Worm (Caenorhabditis elegans) whole organism, young adult: Measurements from ENCODE around the gene F20D6.5.

ENCODE experiments used
- B0019.2 ChIP-seq: fragments of 200-800 bp; sonication (Bioruptor generic); conservative IDR thresholded peaks from 2 replicates; pipeline ENCODE4 v1.3.6; 2022; ENCODE audit warnings: missing genetic modification reagents, missing genetic modification characterization, missing compliant biosample characterization
- C17E4.6 ChIP-seq: fragments of 200-800 bp; sonication (Bioruptor generic); IDR thresholded peaks from 2 replicates; pipeline ENCODE4 v1.3.6; 2022; ENCODE audit warnings: missing genetic modification reagents, missing genetic modification characterization, missing compliant biosample characterization
- D2030.7 ChIP-seq: fragments of 200-800 bp; sonication (Bioruptor generic); IDR thresholded peaks from 2 replicates; pipeline ENCODE4 v1.3.6; 2022; ENCODE audit warnings: missing genetic modification reagents, missing genetic modification characterization, missing compliant biosample characterization
- F10E7.11 ChIP-seq: sonication (generic microtip); optimal IDR thresholded peaks from 2 replicates; lab custom pipeline; 2017; ENCODE audit warnings: mild to moderate bottlenecking, missing genetic modification characterization, moderate library complexity, missing compliant biosample characterization
- F23B12.7 ChIP-seq: sonication (generic microtip); optimal IDR thresholded peaks from 2 replicates; lab custom pipeline; 2017; ENCODE audit warnings: missing genetic modification characterization, mild to moderate bottlenecking, missing compliant biosample characterization, antibody characterized with exemption, moderate library complexity; ENCODE audit not compliant: insufficient read depth
- F33H1.4 ChIP-seq: fragments of 200-800 bp; sonication (Bioruptor generic); IDR thresholded peaks from 2 replicates; pipeline ENCODE4 v1.3.6; 2022; ENCODE audit warnings: missing genetic modification reagents, missing genetic modification characterization, missing compliant biosample characterization
- F37B4.10 ChIP-seq: fragments of 200-800 bp; sonication (Bioruptor generic); IDR thresholded peaks from 2 replicates; pipeline ENCODE4 v1.3.6; 2022; ENCODE audit warnings: missing genetic modification characterization, missing compliant biosample characterization
- T26A5.8 ChIP-seq: sonication (generic microtip); optimal IDR thresholded peaks from 2 replicates; lab custom pipeline; 2016; ENCODE audit warnings: missing genetic modification characterization, missing compliant biosample characterization
- Y56A3A.18 ChIP-seq: fragments of 200-800 bp; sonication (Bioruptor generic); IDR thresholded peaks from 2 replicates; pipeline ENCODE4 v1.3.6; 2022; ENCODE audit warnings: missing genetic modification reagents, missing genetic modification characterization, missing compliant biosample characterization
- Y67H2A.10 ChIP-seq: fragments of 200-800 bp; sonication (Bioruptor generic); conservative IDR thresholded peaks from 2 replicates; pipeline ENCODE4 v1.3.6; 2022; ENCODE audit warnings: missing genetic modification reagents, missing genetic modification characterization, missing compliant biosample characterization
- Y79H2A.3 ChIP-seq: fragments of 200-800 bp; sonication (Bioruptor generic); conservative IDR thresholded peaks from 2 replicates; pipeline ENCODE4 v1.3.6; 2022; ENCODE audit warnings: missing genetic modification reagents, missing genetic modification characterization, missing compliant biosample characterization
- aptf-2 ChIP-seq: fragments of 200-800 bp; sonication (Bioruptor generic); conservative IDR thresholded peaks from 2 replicates; pipeline ENCODE4 v1.3.6; 2022; ENCODE audit warnings: missing genetic modification reagents, missing genetic modification characterization, missing compliant biosample characterization
- aptf-3 ChIP-seq: fragments of 200-800 bp; sonication (Bioruptor generic); IDR thresholded peaks from 2 replicates; pipeline ENCODE4 v1.3.6; 2022; ENCODE audit warnings: missing genetic modification characterization, missing compliant biosample characterization
- attf-6 ChIP-seq: fragments of 200-800 bp; sonication (Bioruptor generic); IDR thresholded peaks from 2 replicates; pipeline ENCODE4 v1.3.6; 2022; ENCODE audit warnings: missing genetic modification reagents, missing genetic modification characterization, missing compliant biosample characterization
- bed-1 ChIP-seq: fragments of 200-800 bp; sonication (Bioruptor generic); IDR thresholded peaks from 2 replicates; pipeline ENCODE4 v1.3.6; 2022; ENCODE audit warnings: missing genetic modification reagents, missing genetic modification characterization, missing compliant biosample characterization
- ccch-3 ChIP-seq: fragments of 200-800 bp; sonication (Bioruptor generic); optimal IDR thresholded peaks from 2 replicates; lab custom pipeline; 2018; ENCODE audit warnings: mild to moderate bottlenecking, missing genetic modification characterization, missing compliant biosample characterization
- cebp-1 ChIP-seq, 2 experiments: fragments of 200-800 bp in 1 of 2; sonication (Bioruptor generic) in 1 of 2; sonication (generic microtip) in 1 of 2; IDR thresholded peaks in 1 of 2; optimal IDR thresholded peaks in 1 of 2; 2 replicates each; pipeline versions ENCODE4 v1.3.6 to Lab custom; 2017 to 2022; ENCODE audit warnings: missing compliant biosample characterization in 2 of 2, missing genetic modification characterization in 2 of 2, mild to moderate bottlenecking in 1 of 2, missing genetic modification reagents in 1 of 2, moderate library complexity in 1 of 2
- ceh-27 ChIP-seq: fragments of 200-800 bp; sonication (Bioruptor generic); optimal IDR thresholded peaks from 2 replicates; lab custom pipeline; 2018; ENCODE audit warnings: mild to moderate bottlenecking, missing genetic modification characterization, moderate library complexity, missing compliant biosample characterization
- ceh-79 ChIP-seq: sonication (generic microtip); optimal IDR thresholded peaks from 2 replicates; lab custom pipeline; 2017; ENCODE audit warnings: mild to moderate bottlenecking, missing genetic modification characterization, missing compliant biosample characterization
- ceh-91 ChIP-seq: fragments of 200-800 bp; sonication (Bioruptor generic); IDR thresholded peaks from 2 replicates; pipeline ENCODE4 v1.3.6; 2022; ENCODE audit warnings: missing genetic modification reagents, missing genetic modification characterization, missing compliant biosample characterization
- dpl-1 ChIP-seq: fragments of 150-350 bp; optimal IDR thresholded peaks from 2 replicates; lab custom pipeline; 2014; ENCODE audit warnings: missing biosample characterization, missing genetic modification reagents, missing genetic modification characterization
- efl-1 ChIP-seq: fragments of 150-350 bp; optimal IDR thresholded peaks from 2 replicates; lab custom pipeline; 2014; ENCODE audit warnings: missing biosample characterization, missing genetic modification reagents, missing genetic modification characterization
- ekl-4 ChIP-seq: fragments of 200-800 bp; sonication (Bioruptor generic); IDR thresholded peaks from 2 replicates; pipeline ENCODE4 v1.3.6; 2022; ENCODE audit warnings: missing genetic modification reagents, missing genetic modification characterization, missing compliant biosample characterization
- ets-4 ChIP-seq: fragments of 200-800 bp; sonication (Bioruptor generic); optimal IDR thresholded peaks from 2 replicates; lab custom pipeline; 2018; ENCODE audit warnings: mild to moderate bottlenecking, missing genetic modification characterization, missing compliant biosample characterization
- gei-17 ChIP-seq: fragments of 200-800 bp; sonication (Bioruptor generic); optimal IDR thresholded peaks from 2 replicates; lab custom pipeline; 2018; ENCODE audit warnings: mild to moderate bottlenecking, missing genetic modification characterization, missing compliant biosample characterization
- him-1 ChIP-seq: sonication (generic microtip); optimal IDR thresholded peaks from 2 replicates; lab custom pipeline; 2016; ENCODE audit warnings: missing genotype, missing genetic modification reagents, missing genetic modification characterization, missing compliant biosample characterization
- hlh-12 ChIP-seq: sonication (generic microtip); optimal IDR thresholded peaks from 2 replicates; lab custom pipeline; 2016; ENCODE audit warnings: missing genetic modification characterization, missing compliant biosample characterization
- hsf-1 ChIP-seq: fragments of 200-800 bp; sonication (Bioruptor generic); IDR thresholded peaks from 2 replicates; pipeline ENCODE4 v1.3.6; 2022; ENCODE audit warnings: missing genetic modification reagents, missing genetic modification characterization, missing compliant biosample characterization
- lag-1 ChIP-seq: fragments of 200-800 bp; sonication (Bioruptor generic); IDR thresholded peaks from 2 replicates; pipeline ENCODE4 v1.3.6; 2022; ENCODE audit warnings: missing genetic modification reagents, missing genetic modification characterization, missing compliant biosample characterization
- let-607 ChIP-seq, 2 experiments: fragments of 200-800 bp in 1 of 2; sonication (Bioruptor generic) in 1 of 2; sonication (generic microtip) in 1 of 2; optimal IDR thresholded peaks; 2 replicates each; lab custom pipeline; 2016 to 2018; ENCODE audit warnings: mild to moderate bottlenecking in 2 of 2, missing compliant biosample characterization in 2 of 2, missing genetic modification characterization in 2 of 2, moderate library complexity in 2 of 2, missing genotype in 1 of 2
- lin-40 ChIP-seq: sonication (generic microtip); optimal IDR thresholded peaks from 2 replicates; lab custom pipeline; 2016; ENCODE audit warnings: missing genetic modification characterization, mild to moderate bottlenecking, missing compliant biosample characterization, missing genotype, missing genetic modification reagents
- lin-54 ChIP-seq: fragments of 200-800 bp; sonication (Bioruptor generic); optimal IDR thresholded peaks from 2 replicates; lab custom pipeline; 2018; ENCODE audit warnings: mild to moderate bottlenecking, missing genetic modification characterization, missing compliant biosample characterization
- madf-3 ChIP-seq: fragments of 200-800 bp; sonication (Bioruptor generic); IDR thresholded peaks from 2 replicates; pipeline ENCODE4 v1.3.6; 2022; ENCODE audit warnings: missing genetic modification reagents, missing genetic modification characterization, missing compliant biosample characterization
- mel-28 ChIP-seq: sonication (generic microtip); optimal IDR thresholded peaks from 2 replicates; lab custom pipeline; 2016; ENCODE audit warnings: borderline replicate concordance, mild to moderate bottlenecking, missing genetic modification characterization, missing compliant biosample characterization
- mes-4 ChIP-seq: sonication (generic microtip); optimal IDR thresholded peaks from 2 replicates; lab custom pipeline; 2016; ENCODE audit warnings: missing genotype, missing genetic modification characterization, missing compliant biosample characterization
- nfya-1 ChIP-seq: sonication (generic microtip); optimal IDR thresholded peaks from 2 replicates; lab custom pipeline; 2017; ENCODE audit warnings: antibody characterized with exemption, missing compliant biosample characterization, missing genetic modification characterization, borderline replicate concordance; ENCODE audit not compliant: insufficient read depth
- nfya-2 ChIP-seq: fragments of 200-800 bp; sonication (Bioruptor generic); IDR thresholded peaks from 2 replicates; pipeline ENCODE4 v1.3.6; 2022; ENCODE audit warnings: missing genetic modification reagents, missing genetic modification characterization, missing compliant biosample characterization
- rpc-1 ChIP-seq, 2 experiments: fragments of 150-350 bp in 1 of 2; sonication (generic microtip) in 1 of 2; optimal IDR thresholded peaks; 2 replicates each; lab custom pipeline; 2014 to 2018; ENCODE audit warnings: missing biosample characterization in 1 of 2, missing genetic modification characterization in 1 of 2, missing genetic modification reagents in 1 of 2, missing genotype in 1 of 2
- sdz-38 ChIP-seq: sonication (generic microtip); optimal IDR thresholded peaks from 2 replicates; lab custom pipeline; 2016; ENCODE audit warnings: missing genotype, missing genetic modification characterization, missing compliant biosample characterization
- tbx-9 ChIP-seq: sonication (generic microtip); optimal IDR thresholded peaks from 2 replicates; lab custom pipeline; 2016; ENCODE audit warnings: borderline replicate concordance, missing genetic modification characterization, inconsistent platforms, missing compliant biosample characterization
- tlf-1 ChIP-seq: fragments of 200-800 bp; sonication (Bioruptor generic); optimal IDR thresholded peaks from 2 replicates; lab custom pipeline; 2018; ENCODE audit warnings: mild to moderate bottlenecking, missing genetic modification characterization, missing compliant biosample characterization
- unc-62 ChIP-seq: fragments of 150-350 bp; optimal IDR thresholded peaks from 2 replicates; lab custom pipeline; 2014; ENCODE audit warnings: missing biosample characterization, missing genetic modification reagents, missing genetic modification characterization
- zfh-2 ChIP-seq: fragments of 200-800 bp; sonication (Bioruptor generic); conservative IDR thresholded peaks from 2 replicates; pipeline ENCODE4 v1.3.6; 2022; ENCODE audit warnings: missing genetic modification reagents, missing genetic modification characterization, missing compliant biosample characterization
- ztf-18 ChIP-seq: sonication (generic microtip); optimal IDR thresholded peaks from 2 replicates; lab custom pipeline; 2016; ENCODE audit warnings: missing genotype, mild to moderate bottlenecking, missing genetic modification characterization, missing compliant biosample characterization
- ztf-25 ChIP-seq: fragments of 200-800 bp; sonication (Bioruptor generic); IDR thresholded peaks from 2 replicates; pipeline ENCODE4 v1.3.6; 2022; ENCODE audit warnings: missing genetic modification reagents, missing genetic modification characterization, missing compliant biosample characterization
- ztf-26 ChIP-seq: sonication (generic microtip); optimal IDR thresholded peaks from 2 replicates; lab custom pipeline; 2017; ENCODE audit warnings: missing genetic modification characterization, missing compliant biosample characterization
- ztf-3 ChIP-seq: fragments of 200-800 bp; sonication (Bioruptor generic); optimal IDR thresholded peaks from 2 replicates; lab custom pipeline; 2018; ENCODE audit warnings: mild to moderate bottlenecking, missing genetic modification characterization, missing compliant biosample characterization

F20D6.5 gene

DNA sequence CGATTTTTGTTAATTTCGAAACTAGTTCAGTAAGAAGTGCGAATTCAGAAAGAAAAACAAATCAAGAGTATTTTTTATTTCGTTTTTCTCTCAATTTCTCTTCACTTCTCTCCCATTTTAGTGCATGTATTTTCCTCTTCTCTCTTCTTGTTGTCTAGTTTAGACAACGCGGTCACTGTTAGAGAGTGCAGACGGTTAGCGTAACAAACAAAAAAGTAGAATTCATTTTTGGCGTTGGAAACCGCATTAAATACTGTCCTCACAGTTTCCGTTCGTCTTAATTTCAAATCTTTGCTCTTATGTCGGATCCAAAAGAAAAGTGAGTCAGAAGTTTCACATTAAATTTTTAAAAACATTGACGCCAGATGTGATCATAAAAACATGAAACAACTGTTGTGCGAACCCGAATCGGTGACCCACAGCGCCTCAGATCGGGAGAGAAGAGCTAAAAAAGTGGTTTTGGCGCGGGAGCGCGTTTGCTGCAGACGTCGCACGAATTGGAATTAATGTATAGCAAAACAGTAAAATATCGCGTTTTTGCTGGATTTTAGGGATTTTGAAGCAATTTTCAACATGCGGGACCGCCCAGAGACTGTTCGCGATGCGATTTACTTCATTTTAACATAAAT lies 17.3 kb downstream of the F20D6.5 start, which contains the start of gene srp-7 (continued):
- TF ChIP-seq ceh-79 (tag; lab: Kevin White, UChicago) (no peak), let-607 (tag; optimal IDR thresholded peaks at IDR 0.05; lab: Kevin White, UChicago) (no peak), Y79H2A.3 (no peak), madf-3 (no peak), T26A5.8 (tag; lab: Kevin White, UChicago) (no peak), gei-17 (GFP tag; lab: Kevin White, UChicago) (no peak), efl-1 (GFP tag; lab: Kevin White, UChicago) (no peak), ztf-26 (tag; lab: Kevin White, UChicago) (peak; percentile 26), Y67H2A.10 (GFP tag; lab: Robert Waterston, UW) (0 out of 2 replicates have a peak, but pooled peaks have one; percentile 24), F37B4.10 (GFP tag; lab: Robert Waterston, UW) (no peak), lin-40 (tag; lab: Kevin White, UChicago) (peak; percentile 31), F33H1.4 (0 out of 2 replicates have a peak, but pooled peaks have one; percentile 10), ztf-3 (GFP tag; lab: Kevin White, UChicago) (no peak), aptf-2 (GFP tag; lab: Robert Waterston, UW) (no peak), zfh-2 (GFP tag; lab: Robert Waterston, UW) (no peak), lin-54 (GFP tag; lab: Kevin White, UChicago) (no peak), ccch-3 (GFP tag; lab: Kevin White, UChicago) (no peak), bed-1 (no peak), C17E4.6 (GFP tag; lab: Robert Waterston, UW) (no peak), F23B12.7 (tag; lab: Kevin White, UChicago) (no peak), ztf-18 (tag; lab: Kevin White, UChicago) (no peak), aptf-3 (GFP tag; lab: Robert Waterston, UW) (no peak), mel-28 (tag; lab: Kevin White, UChicago) (no peak), tbx-9 (tag; lab: Kevin White, UChicago) (no peak), B0019.2 (GFP tag; lab: Robert Waterston, UW) (no peak), F10E7.11 (tag; lab: Kevin White, UChicago) (no peak), ets-4 (no peak), nfya-1 (tag; lab: Kevin White, UChicago) (no peak), D2030.7 (peak; percentile 47; the same call in 1 of the 2 replicates), hlh-12 (no peak), Y56A3A.18 (GFP tag; lab: Robert Waterston, UW) (no peak), rpc-1 (optimal IDR thresholded peaks at IDR 0.05; lab: Kevin White, UChicago) (no peak), rpc-1 (tag; optimal IDR thresholded peaks at IDR 0.05; lab: Kevin White, UChicago) (no peak), attf-6 (GFP tag; lab: Robert Waterston, UW) (no peak), tlf-1 (GFP tag; lab: Kevin White, UChicago) (no peak), unc-62 (GFP tag; lab: Kevin White, UChicago) (no peak), ceh-91 (GFP tag; lab: Robert Waterston, UW) (no peak), ekl-4 (no peak), sdz-38 (no peak), cebp-1 (GFP tag; IDR thresholded peaks at IDR 0.05; lab: Robert Waterston, UW) (peak; percentile 75), cebp-1 (tag; optimal IDR thresholded peaks at IDR 0.05; lab: Kevin White, UChicago) (no peak), ztf-25 (GFP tag; lab: Robert Waterston, UW) (0 out of 2 replicates have a peak, but pooled peaks have one; percentile 44), nfya-2 (GFP tag; lab: Robert Waterston, UW) (no peak), dpl-1 (no peak), hsf-1 (GFP tag; lab: Robert Waterston, UW) (no peak), ceh-27 (GFP tag; lab: Kevin White, UChicago) (no peak), him-1 (no peak), lag-1 (GFP tag; lab: Robert Waterston, UW) (no peak), mes-4 (tag; lab: Kevin White, UChicago) (no peak)
